Fruit fly (Drosophila melanogaster) whole organism, wandering third instar larva: ENCODE data around the gene alpha-Est4.
A peak's percentile ranks its signal among the peaks of the same experiment; 100 is the strongest.

Experiments
- Abd-B ChIP-seq: fragments of >200 bp; optimal IDR thresholded peaks from 2 replicates; lab custom pipeline; 2017; ENCODE audit warnings: missing biosample characterization, missing genetic modification characterization
- CG9705 ChIP-seq: fragments of 200-800 bp; sonication (Bioruptor generic); optimal IDR thresholded peaks from 2 replicates; lab custom pipeline; 2018; ENCODE audit warnings: missing biosample characterization, mild to moderate bottlenecking, missing genetic modification characterization
- Hr78 ChIP-seq: fragments of >200 bp; optimal IDR thresholded peaks from 2 replicates; lab custom pipeline; 2017; ENCODE audit warnings: missing biosample characterization, missing genetic modification characterization
- Vsx2 ChIP-seq: fragments of 200-300, 225-300 bp; sonication (Bioruptor generic); optimal IDR thresholded peaks from 2 replicates; lab custom pipeline; 2018; ENCODE audit warnings: missing biosample characterization, missing genetic modification characterization; ENCODE audit not compliant: partially characterized antibody
- dsf ChIP-seq: sonication (Bioruptor generic); optimal IDR thresholded peaks from 2 replicates; lab custom pipeline; 2016; ENCODE audit warnings: missing biosample characterization, missing genetic modification characterization, borderline replicate concordance
- pan ChIP-seq: fragments of >200 bp; optimal IDR thresholded peaks from 2 replicates; lab custom pipeline; 2017
- rgr ChIP-seq: fragments of 200-800 bp; sonication (Bioruptor generic); optimal IDR thresholded peaks from 3 replicates; lab custom pipeline; 2016; ENCODE audit warnings: missing biosample characterization, mild to moderate bottlenecking, missing genetic modification characterization
- usp ChIP-seq: fragments of >200 bp; optimal IDR thresholded peaks from 2 replicates; lab custom pipeline; 2017; ENCODE audit warnings: missing biosample characterization, missing genetic modification characterization
- woc ChIP-seq: sonication (Bioruptor generic); optimal IDR thresholded peaks from 2 replicates; lab custom pipeline; 2016; ENCODE audit warnings: missing biosample characterization, mild to moderate bottlenecking, missing genetic modification characterization

dm6 chr3R:7506314-7506988 lies 32.0 kb downstream of the alpha-Est4 start:
- no peak for TF ChIP-seq Abd-B
- TF ChIP-seq usp: no peak
- TF ChIP-seq pan (lab: Kevin White, UChicago): no peak
- no peak for TF ChIP-seq Vsx2 (GFP tag; lab: Kevin White, UChicago)
- no peak for TF ChIP-seq CG9705 (GFP tag; lab: Kevin White, UChicago)
- no peak for TF ChIP-seq woc (GFP tag; lab: Kevin White, UChicago)
- peak; percentile 55 for TF ChIP-seq rgr (GFP tag; lab: Kevin White, UChicago)
- no peak for TF ChIP-seq dsf (GFP tag; lab: Kevin White, UChicago)
- TF ChIP-seq Hr78 (GFP tag; lab: Kevin White, UChicago): no peak
